Fruit fly (Drosophila melanogaster): ENCODE results near the gene CG12347.

- TF ChIP-seq h (GFP tag; optimal IDR thresholded peaks at IDR 0.05) = no peak
- no peak for TF ChIP-seq Vsx2 (GFP tag; optimal IDR thresholded peaks at IDR 0.05; ENCODE audit: partially characterized antibody)
- TF ChIP-seq Abd-B (GFP tag; optimal IDR thresholded peaks at IDR 0.05) = no peak
- TF ChIP-seq woc (GFP tag; optimal IDR thresholded peaks at IDR 0.05) = no peak
- TF ChIP-seq CG32264 (GFP tag; optimal IDR thresholded peaks at IDR 0.05) = no peak
- no peak for TF ChIP-seq HLH106 (tag; optimal IDR thresholded peaks at IDR 0.05)
- TF ChIP-seq tai (GFP tag; optimal IDR thresholded peaks at IDR 0.05) = no peak
Observed at dm6 chr3R:17938713-17939112, 32.5 kb downstream of the CG12347 start.
